Worm (Caenorhabditis elegans) whole organism, dauer: Measurements from ENCODE around the gene ubxn-5.

Source experiments
- unc-62 ChIP-seq: sonication (generic microtip); optimal IDR thresholded peaks from 2 replicates; lab custom pipeline; 2017; ENCODE audit warnings: missing biosample characterization, missing genetic modification reagents, missing genetic modification characterization

The ubxn-5 gene

ce11 chrII:10192207-10192606, 42.1 kb downstream of the ubxn-5 start, which contains the start of gene R05H5.7:
Gene R05H5.7 (plus strand): TSS chrII:10192507.
- no peak for TF ChIP-seq unc-62 (GFP tag; lab: Kevin White, UChicago)

- no peak for TF ChIP-seq unc-62 (GFP tag; lab: Kevin White, UChicago)
These were observed 44.9 kb downstream of the ubxn-5 start, which contains the start of gene cdc-25.4 for ce11 chrII:10189369-10189768. Gene cdc-25.4 (minus strand): TSS chrII:10189469.

- TF ChIP-seq unc-62 (GFP tag; lab: Kevin White, UChicago), result no peak
These were observed 46.5 kb downstream of the ubxn-5 start, which contains the start of gene srd-2 for ce11 chrII:10187808-10188207. Gene srd-2 (minus strand): TSS chrII:10187908.
